Fruit fly (Drosophila melanogaster) whole organism, embryonic: Measurements from ENCODE around the gene UQCR-14.

Experiments
- Awh ChIP-seq: fragments of 200-800 bp; sonication (Bioruptor generic); IDR thresholded peaks from 2 replicates; pipeline ENCODE4, ENCODE4 v1.3.6; 2022; ENCODE audit warnings: missing biosample characterization, missing genetic modification characterization
- C15 ChIP-seq: fragments of 200-800 bp; sonication (Bioruptor generic); IDR thresholded peaks from 3 replicates; pipeline ENCODE4 v1.3.6; 2022; ENCODE audit warnings: missing biosample characterization, missing genetic modification characterization
- CG10267 ChIP-seq: fragments of 200-800 bp; sonication (Bioruptor generic); optimal IDR thresholded peaks from 2 replicates; lab custom pipeline; 2018; ENCODE audit warnings: missing biosample characterization, mild to moderate bottlenecking, missing genetic modification characterization, moderate library complexity
- CG11085 ChIP-seq: fragments of 200-800 bp; sonication (Bioruptor generic); IDR thresholded peaks from 2 replicates; pipeline ENCODE4 v1.3.6; 2022; ENCODE audit warnings: missing biosample characterization, missing genetic modification characterization
- CG1233 ChIP-seq: fragments of 200-800 bp; sonication (Bioruptor generic); optimal IDR thresholded peaks from 4 replicates; lab custom pipeline; 2018; ENCODE audit warnings: missing biosample characterization, mild to moderate bottlenecking, missing genetic modification characterization
- CG12659 ChIP-seq: fragments of 200-800 bp; sonication (Bioruptor generic); optimal IDR thresholded peaks from 3 replicates; lab custom pipeline; 2017; ENCODE audit warnings: mild to moderate bottlenecking, missing biosample characterization, missing genetic modification reagents, missing genetic modification characterization
- CG12744 ChIP-seq: fragments of 200-800 bp; sonication (Bioruptor generic); optimal IDR thresholded peaks from 2 replicates; lab custom pipeline; 2016; ENCODE audit warnings: missing biosample characterization, missing genetic modification characterization
- CG13287 ChIP-seq: fragments of 200-800 bp; sonication (Bioruptor generic); IDR thresholded peaks from 2 replicates; pipeline ENCODE4 v1.3.6; 2022; ENCODE audit warnings: missing biosample characterization, missing genetic modification characterization; ENCODE audit not compliant: partially characterized antibody
- CG14014 ChIP-seq: fragments of 200-800 bp; sonication (Bioruptor generic); IDR thresholded peaks from 2 replicates; pipeline ENCODE4 v1.3.6; 2022; ENCODE audit warnings: missing biosample characterization, missing genetic modification characterization
- CG14710 ChIP-seq: fragments of 200-800 bp; sonication (Bioruptor generic); optimal IDR thresholded peaks from 3 replicates; lab custom pipeline; 2019; ENCODE audit warnings: missing biosample characterization, mild to moderate bottlenecking, missing genetic modification characterization, moderate library complexity
- CG14860 ChIP-seq: fragments of 200-800 bp; sonication (Bioruptor generic); IDR thresholded peaks from 3 replicates; pipeline ENCODE4 v1.3.6; 2022; ENCODE audit warnings: missing biosample characterization, missing genetic modification characterization; ENCODE audit not compliant: partially characterized antibody
- CG30020 ChIP-seq: fragments of 200-800 bp; optimal IDR thresholded peaks from 2 replicates; lab custom pipeline; 2019; ENCODE audit warnings: missing biosample characterization, mild to moderate bottlenecking, missing genetic modification characterization, moderate library complexity
- CG32767 ChIP-seq: fragments of 200-800 bp; sonication (Bioruptor generic); IDR thresholded peaks from 2 replicates; pipeline ENCODE4 v1.3.6; 2022; ENCODE audit warnings: missing biosample characterization, missing genetic modification characterization
- CG6654 ChIP-seq: fragments of 200-800 bp; sonication (Bioruptor generic); optimal IDR thresholded peaks from 2 replicates; lab custom pipeline; 2017; ENCODE audit warnings: missing biosample characterization, mild to moderate bottlenecking, missing genetic modification characterization
- CG6689 ChIP-seq: fragments of 200-800 bp; sonication (Bioruptor generic); IDR thresholded peaks from 2 replicates; pipeline ENCODE4 v1.3.6; 2022; ENCODE audit warnings: missing biosample characterization, missing genetic modification characterization
- CG6765 ChIP-seq: fragments of 200-800 bp; sonication (Bioruptor generic); optimal IDR thresholded peaks from 3 replicates; lab custom pipeline; 2017; ENCODE audit warnings: missing biosample characterization, mild to moderate bottlenecking, missing genetic modification characterization
- CG7357 ChIP-seq: fragments of 200-800 bp; sonication (Bioruptor generic); IDR thresholded peaks from 3 replicates; pipeline ENCODE4 v1.3.6; 2022; ENCODE audit warnings: missing biosample characterization, missing genetic modification characterization
- CG7839 ChIP-seq: fragments of 200-800 bp; sonication (Bioruptor generic); optimal IDR thresholded peaks from 3 replicates; lab custom pipeline; 2018; ENCODE audit warnings: missing biosample characterization, mild to moderate bottlenecking, missing genetic modification characterization, moderate library complexity
- CTCF ChIP-seq: fragments of 200-800 bp; sonication (Bioruptor generic); optimal IDR thresholded peaks from 2 replicates; lab custom pipeline; 2017; ENCODE audit warnings: missing biosample characterization, mild to moderate bottlenecking, missing genetic modification characterization, moderate library complexity
- Doc3 ChIP-seq: fragments of 200-800 bp; sonication (Bioruptor generic); IDR thresholded peaks from 3 replicates; pipeline ENCODE4 v1.3.6; 2022; ENCODE audit warnings: missing biosample characterization, missing genetic modification characterization; ENCODE audit not compliant: partially characterized antibody
- Fer2 ChIP-seq: fragments of 200-800 bp; sonication (Bioruptor generic); optimal IDR thresholded peaks from 2 replicates; lab custom pipeline; 2018; ENCODE audit warnings: missing biosample characterization, mild to moderate bottlenecking, missing genetic modification characterization, moderate library complexity
- HLH4C ChIP-seq: fragments of 200-800 bp; sonication (Bioruptor generic); IDR thresholded peaks from 3 replicates; pipeline ENCODE4 v1.3.6; 2022; ENCODE audit warnings: missing biosample characterization, missing genetic modification characterization; ENCODE audit not compliant: partially characterized antibody
- HmgZ ChIP-seq: fragments of 200-800 bp; sonication (Bioruptor generic); optimal IDR thresholded peaks from 2 replicates; lab custom pipeline; 2018; ENCODE audit warnings: missing biosample characterization, mild to moderate bottlenecking, missing genetic modification characterization
- Max ChIP-seq: fragments of 200-800 bp; sonication (Bioruptor generic); optimal IDR thresholded peaks from 2 replicates; lab custom pipeline; 2016; ENCODE audit warnings: missing biosample characterization, mild to moderate bottlenecking, missing genetic modification characterization
- Mes4 ChIP-seq: fragments of 200-800 bp; sonication (Bioruptor generic); optimal IDR thresholded peaks from 2 replicates; lab custom pipeline; 2016; ENCODE audit warnings: missing biosample characterization, missing genetic modification characterization
- NC2β ChIP-seq: fragments of 200-800 bp; sonication (Bioruptor generic); optimal IDR thresholded peaks from 2 replicates; lab custom pipeline; 2016; ENCODE audit warnings: missing biosample characterization, missing genetic modification characterization
- Opbp ChIP-seq: fragments of 200-800 bp; sonication (Bioruptor generic); IDR thresholded peaks from 3 replicates; pipeline ENCODE4 v1.3.6; 2022; ENCODE audit warnings: missing biosample characterization, missing genetic modification characterization; ENCODE audit not compliant: partially characterized antibody
- Scr ChIP-seq: fragments of 200-800 bp; sonication (Bioruptor generic); IDR thresholded peaks from 2 replicates; pipeline ENCODE4 v1.3.6; 2022; ENCODE audit warnings: missing biosample characterization, missing genetic modification characterization; ENCODE audit not compliant: partially characterized antibody
- Six4 ChIP-seq: fragments of 200-800 bp; sonication (Bioruptor generic); optimal IDR thresholded peaks from 2 replicates; lab custom pipeline; 2016; ENCODE audit warnings: missing biosample characterization, missing genetic modification characterization
- Spps ChIP-seq: fragments of 200-800 bp; sonication (Bioruptor generic); optimal IDR thresholded peaks from 2 replicates; lab custom pipeline; 2018; ENCODE audit warnings: missing biosample characterization, mild to moderate bottlenecking, missing genetic modification characterization
- Sry-β ChIP-seq: fragments of 200-800 bp; sonication (Bioruptor generic); optimal IDR thresholded peaks from 2 replicates; lab custom pipeline; 2018; ENCODE audit warnings: missing biosample characterization, mild to moderate bottlenecking, missing genetic modification characterization, moderate library complexity
- al ChIP-seq: fragments of 200-800 bp; sonication (Bioruptor generic); IDR thresholded peaks from 2 replicates; pipeline ENCODE4 v1.3.6; 2022; ENCODE audit warnings: missing biosample characterization, missing genetic modification characterization
- bbx ChIP-seq: fragments of 200-800 bp; sonication (Bioruptor generic); IDR thresholded peaks from 2 replicates; pipeline ENCODE4 v1.3.6; 2022; ENCODE audit warnings: missing biosample characterization, missing genetic modification characterization; ENCODE audit not compliant: partially characterized antibody
- cas ChIP-seq: fragments of 200-800 bp; sonication (Bioruptor generic); IDR thresholded peaks from 2 replicates; pipeline ENCODE4 v1.3.6; 2022; ENCODE audit warnings: missing biosample characterization, missing genetic modification characterization
- cg ChIP-seq: fragments of 200-800 bp; sonication (Bioruptor generic); optimal IDR thresholded peaks from 3 replicates; lab custom pipeline; 2019; ENCODE audit warnings: missing biosample characterization, mild to moderate bottlenecking, missing genetic modification characterization, moderate library complexity
- cwo ChIP-seq: fragments of 200-800 bp; sonication (Bioruptor generic); optimal IDR thresholded peaks from 3 replicates; lab custom pipeline; 2017; ENCODE audit warnings: missing biosample characterization, missing genetic modification characterization, mild to moderate bottlenecking, moderate library complexity, missing genetic modification reagents
- dpn ChIP-seq, 2 experiments: fragments of 200-800 bp; sonication (Bioruptor generic); optimal IDR thresholded peaks; 3 replicates each; lab custom pipeline; 2016; ENCODE audit warnings: missing biosample characterization in 2 of 2, missing genetic modification characterization in 2 of 2
- dysf ChIP-seq: fragments of 200-800 bp; sonication (Bioruptor generic); IDR thresholded peaks from 3 replicates; pipeline ENCODE4 v1.3.6; 2022; ENCODE audit warnings: missing biosample characterization, missing genetic modification characterization
- gce ChIP-seq: fragments of 200-800 bp; sonication (Bioruptor generic); IDR thresholded peaks from 3 replicates; pipeline ENCODE4 v1.3.6; 2022; ENCODE audit warnings: missing biosample characterization, missing genetic modification characterization
- gem ChIP-seq: fragments of 200-800 bp; sonication (Bioruptor generic); optimal IDR thresholded peaks from 2 replicates; lab custom pipeline; 2019; ENCODE audit warnings: missing biosample characterization, mild to moderate bottlenecking, missing genetic modification characterization, moderate library complexity
- h ChIP-seq: fragments of >200 bp; optimal IDR thresholded peaks from 2 replicates; lab custom pipeline; 2017
- hb ChIP-seq: fragments of 200-800 bp; sonication (Bioruptor generic); IDR thresholded peaks from 3 replicates; pipeline ENCODE4 v1.3.6; 2022; ENCODE audit warnings: missing biosample characterization, missing genetic modification characterization; ENCODE audit not compliant: partially characterized antibody
- insv ChIP-seq, 2 experiments: fragments of 200-800 bp; sonication (Bioruptor generic); optimal IDR thresholded peaks; 3 replicates each; lab custom pipeline; 2016 to 2018; ENCODE audit warnings: missing biosample characterization in 2 of 2, missing genetic modification characterization in 2 of 2
- odd ChIP-seq: fragments of 200-800 bp; sonication (Bioruptor generic); optimal IDR thresholded peaks from 2 replicates; lab custom pipeline; 2017; ENCODE audit warnings: missing biosample characterization, mild to moderate bottlenecking, missing genetic modification characterization
- pb ChIP-seq: fragments of 200-800 bp; sonication (Bioruptor generic); optimal IDR thresholded peaks from 3 replicates; lab custom pipeline; 2016; ENCODE audit warnings: missing biosample characterization, missing genetic modification characterization
- pzg ChIP-seq: fragments of 200-800 bp; sonication (Bioruptor generic); optimal IDR thresholded peaks from 3 replicates; lab custom pipeline; 2018; ENCODE audit warnings: missing biosample characterization, mild to moderate bottlenecking, missing genetic modification characterization, moderate library complexity
- ssp ChIP-seq: fragments of 200-800 bp; sonication (Bioruptor generic); IDR thresholded peaks from 2 replicates; pipeline ENCODE4 v1.3.6; 2022; ENCODE audit warnings: missing biosample characterization, missing genetic modification characterization
- stwl ChIP-seq: fragments of 200-800 bp; sonication (Bioruptor generic); optimal IDR thresholded peaks from 3 replicates; lab custom pipeline; 2018; ENCODE audit warnings: missing biosample characterization, mild to moderate bottlenecking, missing genetic modification characterization, moderate library complexity
- tll ChIP-seq, 2 experiments: fragments of 200-800 bp in 1 of 2; fragments of >200 bp in 1 of 2; sonication (Bioruptor generic) in 1 of 2; optimal IDR thresholded peaks; 2 replicates each; lab custom pipeline; 2017 to 2019; ENCODE audit warnings: missing biosample characterization in 2 of 2, missing genetic modification characterization in 2 of 2, mild to moderate bottlenecking in 1 of 2, moderate library complexity in 1 of 2
- vnd ChIP-seq: fragments of 200-800 bp; sonication (Bioruptor generic); IDR thresholded peaks from 3 replicates; pipeline ENCODE4 v1.3.6; 2022; ENCODE audit warnings: missing biosample characterization, missing genetic modification characterization; ENCODE audit not compliant: partially characterized antibody
- zen2 ChIP-seq: fragments of 200-800 bp; sonication (Bioruptor generic); IDR thresholded peaks from 3 replicates; pipeline ENCODE4 v1.3.6; 2022; ENCODE audit warnings: missing biosample characterization, missing genetic modification characterization; ENCODE audit not compliant: partially characterized antibody

UQCR-14 gene

dm6 chrX:16303636-16304035 is 17.5 kb downstream of the UQCR-14 start, which contains the start of gene CG3679 (continued):
- peak; percentile 76 for TF ChIP-seq bbx (GFP tag; lab: Robert Waterston, UW)
- peak; percentile 35 for TF ChIP-seq CG14710 (tag; lab: Kevin White, UChicago)
- TF ChIP-seq ssp (GFP tag; lab: Robert Waterston, UW), result peak; percentile 95
- TF ChIP-seq zen2, result peak; percentile 12; the same call in 1 of the 3 replicates
- TF ChIP-seq cas (GFP tag; lab: Robert Waterston, UW), result no peak
- peak; percentile 29 for TF ChIP-seq CG10267 (tag; lab: Kevin White, UChicago)
- TF ChIP-seq Scr, result peak; percentile 66
- TF ChIP-seq hb, result peak; percentile 55; the same call in 2 of the 3 replicates
- TF ChIP-seq CG13287 (GFP tag; lab: Robert Waterston, UW), result peak; percentile 74
- peak; percentile 78 for TF ChIP-seq HLH4C
- peak; percentile 38 for TF ChIP-seq pzg
- TF ChIP-seq Opbp, result peak; percentile 63; the same call in 2 of the 3 replicates
- no peak for TF ChIP-seq NC2β (GFP tag; lab: Kevin White, UChicago)
- no peak for TF ChIP-seq Sry-β (GFP tag; lab: Kevin White, UChicago)
- TF ChIP-seq Spps, result no peak
- peak; percentile 28 for TF ChIP-seq stwl (tag; lab: Kevin White, UChicago)
- peak; percentile 87 for TF ChIP-seq CG7357
- TF ChIP-seq CG1233 (GFP tag; lab: Kevin White, UChicago), result no peak
- peak; percentile 25 for TF ChIP-seq cg (GFP tag; lab: Kevin White, UChicago)
- TF ChIP-seq vnd, result peak; percentile 20; the same call in 2 of the 3 replicates
- TF ChIP-seq Fer2 (tag; lab: Kevin White, UChicago), result no peak
- peak; percentile 67 for TF ChIP-seq CG14860 (GFP tag; lab: Robert Waterston, UW)
- TF ChIP-seq CG12659 (GFP tag; lab: Kevin White, UChicago), result peak; percentile 9

- TF ChIP-seq CG32767 (GFP tag; lab: Robert Waterston, UW), result no peak
- no peak for TF ChIP-seq insv (GFP tag; optimal IDR thresholded peaks at IDR 0.05; lab: Kevin White, UChicago)
- TF ChIP-seq CG7839 (tag; lab: Kevin White, UChicago), result no peak
- TF ChIP-seq h (lab: Kevin White, UChicago), result no peak
- no peak for TF ChIP-seq Six4
- no peak for TF ChIP-seq CG6689 (GFP tag; lab: Robert Waterston, UW)
- no peak for TF ChIP-seq Max (GFP tag; lab: Kevin White, UChicago)
- TF ChIP-seq dpn (GFP tag; optimal IDR thresholded peaks at IDR 0.05; lab: Kevin White, UChicago), result no peak
- TF ChIP-seq tll (GFP tag; optimal IDR thresholded peaks at IDR 0.05; lab: Kevin White, UChicago), result no peak
- TF ChIP-seq al, result no peak
- no peak for TF ChIP-seq C15
- no peak for TF ChIP-seq CG6654 (GFP tag; lab: Kevin White, UChicago)
- no peak for TF ChIP-seq CTCF
- peak; percentile 22 for TF ChIP-seq HmgZ (tag; lab: Kevin White, UChicago)
- TF ChIP-seq dysf (GFP tag; lab: Robert Waterston, UW), result no peak
- TF ChIP-seq CG14014 (GFP tag; lab: Robert Waterston, UW), result no peak
- no peak for TF ChIP-seq odd (GFP tag; lab: Kevin White, UChicago)
- no peak for TF ChIP-seq Mes4 (GFP tag; lab: Kevin White, UChicago)
- TF ChIP-seq Doc3 (GFP tag; lab: Robert Waterston, UW), result no peak
- no peak for TF ChIP-seq CG12744 (GFP tag; lab: Kevin White, UChicago)
- TF ChIP-seq gce (GFP tag; lab: Robert Waterston, UW), result no peak
- TF ChIP-seq CG6765 (GFP tag; lab: Kevin White, UChicago), result no peak
- TF ChIP-seq pb, result no peak
- no peak for TF ChIP-seq CG30020 (tag; lab: Kevin White, UChicago)
- TF ChIP-seq gem, result no peak
- peak; percentile 16 for TF ChIP-seq cwo (GFP tag; lab: Kevin White, UChicago)
- TF ChIP-seq CG11085 (GFP tag; lab: Robert Waterston, UW), result no peak
- TF ChIP-seq Awh (GFP tag; lab: Robert Waterston, UW), result no peak
Measured at dm6 chrX:16308310-16308918, 22.3 kb downstream of the UQCR-14 start, which contains the start of gene Had1. Gene Had1 (minus strand): TSS chrX:16308667.
